Fruit fly (Drosophila melanogaster) whole organism, embryonic: ENCODE data around the gene CG9682.

Experiments
- Atf3 ChIP-seq: fragments of 200-800 bp; sonication (Bioruptor generic); optimal IDR thresholded peaks from 3 replicates; lab custom pipeline; 2016; ENCODE audit warnings: missing biosample characterization, missing genetic modification characterization
- Atf6 ChIP-seq: fragments of 200-800 bp; sonication (Bioruptor generic); IDR thresholded peaks from 2 replicates; pipeline ENCODE4 v1.3.6; 2022; ENCODE audit warnings: missing biosample characterization, missing genetic modification characterization
- Blimp-1 ChIP-seq: fragments of 200-800 bp; sonication (Bioruptor generic); optimal IDR thresholded peaks from 3 replicates; lab custom pipeline; 2018; ENCODE audit warnings: missing biosample characterization, missing genetic modification characterization, mild to moderate bottlenecking, moderate library complexity, missing genetic modification reagents
- CG11398 ChIP-seq: fragments of 200-800 bp; sonication (Bioruptor generic); optimal IDR thresholded peaks from 2 replicates; lab custom pipeline; 2016; ENCODE audit warnings: missing biosample characterization, missing genetic modification characterization
- CG12104 ChIP-seq: fragments of 200-800 bp; sonication (Bioruptor generic); optimal IDR thresholded peaks from 3 replicates; lab custom pipeline; 2016; ENCODE audit warnings: missing biosample characterization, missing genetic modification characterization
- CG12236 ChIP-seq: fragments of 200-800 bp; sonication (Bioruptor generic); optimal IDR thresholded peaks from 2 replicates; lab custom pipeline; 2016; ENCODE audit warnings: missing biosample characterization, missing genetic modification characterization
- CG12391 ChIP-seq: fragments of 200-800 bp; sonication (Bioruptor generic); optimal IDR thresholded peaks from 3 replicates; lab custom pipeline; 2018; ENCODE audit warnings: missing biosample characterization, mild to moderate bottlenecking, missing genetic modification characterization, moderate library complexity
- CG12659 ChIP-seq: fragments of 200-800 bp; sonication (Bioruptor generic); optimal IDR thresholded peaks from 3 replicates; lab custom pipeline; 2017; ENCODE audit warnings: mild to moderate bottlenecking, missing biosample characterization, missing genetic modification reagents, missing genetic modification characterization
- CG15269 ChIP-seq: fragments of 200-800 bp; sonication (Bioruptor generic); optimal IDR thresholded peaks from 2 replicates; lab custom pipeline; 2018; ENCODE audit warnings: missing biosample characterization, mild to moderate bottlenecking, missing genetic modification characterization, moderate library complexity
- CG17359 ChIP-seq: fragments of 200-800 bp; sonication (Bioruptor generic); optimal IDR thresholded peaks from 3 replicates; lab custom pipeline; 2018; ENCODE audit warnings: missing biosample characterization, mild to moderate bottlenecking, missing genetic modification characterization, moderate library complexity
- CG17612 ChIP-seq: fragments of 200-800 bp; sonication (Bioruptor generic); IDR thresholded peaks from 2 replicates; pipeline ENCODE4 v1.3.6; 2022; ENCODE audit warnings: missing biosample characterization, missing genetic modification characterization
- CG2120 ChIP-seq: fragments of 200-800 bp; sonication (Bioruptor generic); optimal IDR thresholded peaks from 3 replicates; lab custom pipeline; 2016; ENCODE audit warnings: missing biosample characterization, missing genetic modification characterization
- CG2199 ChIP-seq: fragments of 200-800 bp; sonication (Bioruptor generic); IDR thresholded peaks from 3 replicates; pipeline ENCODE4 v1.3.6; 2022; ENCODE audit warnings: missing biosample characterization, missing genetic modification characterization
- CG30403 ChIP-seq: fragments of 200-800 bp; sonication (Bioruptor generic); optimal IDR thresholded peaks from 3 replicates; lab custom pipeline; 2016; ENCODE audit warnings: missing biosample characterization, missing genetic modification characterization
- CG3847 ChIP-seq: fragments of 200-800 bp; sonication (Bioruptor generic); IDR thresholded peaks from 2 replicates; pipeline ENCODE4 v1.3.6; 2022; ENCODE audit warnings: missing biosample characterization, missing genetic modification characterization
- CG4820 ChIP-seq: fragments of 200-800 bp; sonication (Bioruptor generic); optimal IDR thresholded peaks from 3 replicates; lab custom pipeline; 2016; ENCODE audit warnings: missing biosample characterization, missing genetic modification characterization
- CG6254 ChIP-seq: fragments of 200-800 bp; sonication (Bioruptor generic); optimal IDR thresholded peaks from 3 replicates; lab custom pipeline; 2017; ENCODE audit warnings: mild to moderate bottlenecking, missing biosample characterization, missing genetic modification reagents, missing genetic modification characterization
- CG6854 ChIP-seq: fragments of 200-800 bp; sonication (Bioruptor generic); optimal IDR thresholded peaks from 3 replicates; lab custom pipeline; 2017; ENCODE audit warnings: missing biosample characterization, mild to moderate bottlenecking, missing genetic modification characterization
- CG7357 ChIP-seq: fragments of 200-800 bp; sonication (Bioruptor generic); IDR thresholded peaks from 3 replicates; pipeline ENCODE4 v1.3.6; 2022; ENCODE audit warnings: missing biosample characterization, missing genetic modification characterization
- CG7372 ChIP-seq: fragments of 200-800 bp; sonication (Bioruptor generic); IDR thresholded peaks from 2 replicates; pipeline ENCODE4 v1.3.6; 2022; ENCODE audit warnings: missing biosample characterization, missing genetic modification characterization
- CG8359 ChIP-seq: fragments of 200-800 bp; sonication (Bioruptor generic); optimal IDR thresholded peaks from 2 replicates; lab custom pipeline; 2017; ENCODE audit warnings: missing biosample characterization, mild to moderate bottlenecking, missing genetic modification characterization, borderline replicate concordance
- CG8388 ChIP-seq: fragments of 200-800 bp; sonication (Bioruptor generic); optimal IDR thresholded peaks from 2 replicates; lab custom pipeline; 2019; ENCODE audit warnings: missing biosample characterization, mild to moderate bottlenecking, missing genetic modification characterization, moderate library complexity
- CG9876 ChIP-seq: fragments of 200-800 bp; sonication (Bioruptor generic); optimal IDR thresholded peaks from 2 replicates; lab custom pipeline; 2016; ENCODE audit warnings: missing biosample characterization, missing genetic modification characterization
- CkIIα-i1 ChIP-seq: fragments of 200-800 bp; sonication (Bioruptor generic); IDR thresholded peaks from 2 replicates; pipeline ENCODE4 v1.3.6; 2022; ENCODE audit warnings: missing biosample characterization, missing genetic modification characterization
- Deaf1 ChIP-seq: fragments of 200-800 bp; optimal IDR thresholded peaks from 3 replicates; lab custom pipeline; 2019; ENCODE audit warnings: missing biosample characterization, mild to moderate bottlenecking, missing genetic modification characterization, moderate library complexity
- Hand ChIP-seq: fragments of 200-800 bp; sonication (Bioruptor generic); optimal IDR thresholded peaks from 2 replicates; lab custom pipeline; 2017; ENCODE audit warnings: mild to moderate bottlenecking, missing biosample characterization, missing genetic modification reagents, missing genetic modification characterization
- Hmx ChIP-seq: fragments of 200-800 bp; sonication (Bioruptor generic); optimal IDR thresholded peaks from 2 replicates; lab custom pipeline; 2016; ENCODE audit warnings: missing biosample characterization, missing genetic modification characterization
- Mad ChIP-seq: fragments of 200-800 bp; sonication (Bioruptor generic); optimal IDR thresholded peaks from 2 replicates; lab custom pipeline; 2016; ENCODE audit warnings: missing biosample characterization, missing genetic modification characterization
- Spps ChIP-seq: fragments of 200-800 bp; sonication (Bioruptor generic); optimal IDR thresholded peaks from 2 replicates; lab custom pipeline; 2018; ENCODE audit warnings: missing biosample characterization, mild to moderate bottlenecking, missing genetic modification characterization
- Sry-δ ChIP-seq: fragments of 200-800 bp; sonication (Bioruptor generic); optimal IDR thresholded peaks from 2 replicates; lab custom pipeline; 2016; ENCODE audit warnings: missing biosample characterization, missing genetic modification characterization
- Xrp1 ChIP-seq: fragments of 200-800 bp; sonication (Bioruptor generic); IDR thresholded peaks from 2 replicates; pipeline ENCODE4 v1.3.6; 2022; ENCODE audit warnings: missing biosample characterization, missing genetic modification characterization
- ab ChIP-seq: fragments of 200-800 bp; sonication (Bioruptor generic); optimal IDR thresholded peaks from 2 replicates; lab custom pipeline; 2016; ENCODE audit warnings: missing biosample characterization, missing genetic modification characterization
- ato ChIP-seq: fragments of 200-800 bp; sonication (Bioruptor generic); IDR thresholded peaks from 2 replicates; pipeline ENCODE4 v1.3.6; 2022; ENCODE audit warnings: missing biosample characterization, missing genetic modification characterization; ENCODE audit not compliant: partially characterized antibody
- corto ChIP-seq: fragments of 200-800 bp; sonication (Bioruptor generic); optimal IDR thresholded peaks from 2 replicates; lab custom pipeline; 2016; ENCODE audit warnings: missing biosample characterization, mild to moderate bottlenecking, missing genetic modification characterization, moderate library complexity
- croc ChIP-seq: fragments of 200-800 bp; sonication (Bioruptor generic); conservative IDR thresholded peaks from 3 replicates; pipeline ENCODE4 v1.3.6; 2022; ENCODE audit warnings: missing biosample characterization, missing genetic modification characterization
- dan ChIP-seq: fragments of 200-800 bp; sonication (Bioruptor generic); IDR thresholded peaks from 2 replicates; pipeline ENCODE4 v1.3.6; 2022; ENCODE audit warnings: missing biosample characterization, missing genetic modification characterization
- dimm ChIP-seq: fragments of 200-800 bp; sonication (Bioruptor generic); IDR thresholded peaks from 2 replicates; pipeline ENCODE4 v1.3.6; 2022; ENCODE audit warnings: missing biosample characterization, missing genetic modification characterization
- dmrt11E ChIP-seq: fragments of 200-800 bp; sonication (Bioruptor generic); optimal IDR thresholded peaks from 3 replicates; lab custom pipeline; 2018; ENCODE audit warnings: missing biosample characterization, mild to moderate bottlenecking, missing genetic modification characterization, moderate library complexity
- dmrt99B ChIP-seq: fragments of 200-800 bp; sonication (Bioruptor generic); optimal IDR thresholded peaks from 2 replicates; lab custom pipeline; 2018; ENCODE audit warnings: missing biosample characterization, mild to moderate bottlenecking, missing genetic modification characterization, moderate library complexity
- ewg ChIP-seq: fragments of 200-800 bp; sonication (Bioruptor generic); optimal IDR thresholded peaks from 3 replicates; lab custom pipeline; 2017; ENCODE audit warnings: mild to moderate bottlenecking, missing biosample characterization, missing genetic modification reagents, missing genetic modification characterization
- gce ChIP-seq: fragments of 200-800 bp; sonication (Bioruptor generic); IDR thresholded peaks from 3 replicates; pipeline ENCODE4 v1.3.6; 2022; ENCODE audit warnings: missing biosample characterization, missing genetic modification characterization
- ham ChIP-seq: fragments of 200-800 bp; sonication (Bioruptor generic); IDR thresholded peaks from 2 replicates; pipeline ENCODE4 v1.3.6; 2022; ENCODE audit warnings: missing biosample characterization, missing genetic modification characterization
- lbe ChIP-seq: fragments of 200-800 bp; sonication (Bioruptor generic); optimal IDR thresholded peaks from 2 replicates; lab custom pipeline; 2016; ENCODE audit warnings: missing biosample characterization, mild to moderate bottlenecking, missing genetic modification characterization
- lilli ChIP-seq: fragments of 200-800 bp; sonication (Bioruptor generic); optimal IDR thresholded peaks from 3 replicates; lab custom pipeline; 2016; ENCODE audit warnings: missing biosample characterization, missing genetic modification characterization
- nmo ChIP-seq: fragments of 200-800 bp; sonication (Bioruptor generic); optimal IDR thresholded peaks from 2 replicates; lab custom pipeline; 2018; ENCODE audit warnings: missing biosample characterization, mild to moderate bottlenecking, missing genetic modification characterization, moderate library complexity
- org-1 ChIP-seq: fragments of 200-800 bp; sonication (Bioruptor generic); optimal IDR thresholded peaks from 2 replicates; lab custom pipeline; 2017; ENCODE audit warnings: missing biosample characterization, missing genetic modification characterization
- pum ChIP-seq: fragments of 200-800 bp; sonication (Bioruptor generic); optimal IDR thresholded peaks from 2 replicates; lab custom pipeline; 2016; ENCODE audit warnings: missing biosample characterization, missing genetic modification characterization
- row ChIP-seq: fragments of 200-800 bp; sonication (Bioruptor generic); IDR thresholded peaks from 3 replicates; pipeline ENCODE4 v1.3.6; 2022; ENCODE audit warnings: missing biosample characterization, missing genetic modification characterization
- ssp ChIP-seq: fragments of 200-800 bp; sonication (Bioruptor generic); IDR thresholded peaks from 2 replicates; pipeline ENCODE4 v1.3.6; 2022; ENCODE audit warnings: missing biosample characterization, missing genetic modification characterization
- z ChIP-seq: fragments of 200-800 bp; sonication (Bioruptor generic); IDR thresholded peaks from 3 replicates; pipeline ENCODE4 v1.3.6; 2022; ENCODE audit warnings: missing biosample characterization, missing genetic modification characterization
- zf30C ChIP-seq: fragments of 200-800 bp; sonication (Bioruptor generic); optimal IDR thresholded peaks from 3 replicates; lab custom pipeline; 2018; ENCODE audit warnings: missing biosample characterization, mild to moderate bottlenecking, missing genetic modification characterization

The CG9682 gene

dm6 chr3R:30293478-30294122 is 42.9 kb downstream of the CG9682 start (continued):
- TF ChIP-seq dmrt99B (tag; lab: Kevin White, UChicago) (peak; percentile 35), Atf6 (no peak), CG6254 (GFP tag; lab: Kevin White, UChicago) (no peak), CkIIα-i1 (no peak), dan (GFP tag; lab: Robert Waterston, UW) (no peak), CG12104 (GFP tag; lab: Kevin White, UChicago) (no peak), CG7372 (no peak), CG12391 (tag; lab: Kevin White, UChicago) (peak; percentile 27), ewg (GFP tag; lab: Kevin White, UChicago) (no peak), nmo (GFP tag; lab: Kevin White, UChicago) (peak; percentile 21), Blimp-1 (GFP tag; lab: Kevin White, UChicago) (peak; percentile 5), zf30C (GFP tag; lab: Kevin White, UChicago) (no peak), CG3847 (GFP tag; lab: Robert Waterston, UW) (no peak), CG15269 (no peak), row (GFP tag; lab: Robert Waterston, UW) (no peak), corto (GFP tag; lab: Kevin White, UChicago) (no peak), Sry-δ (GFP tag; lab: Kevin White, UChicago) (no peak), ssp (GFP tag; lab: Robert Waterston, UW) (no peak), dmrt11E (peak; percentile 29), CG8388 (peak; percentile 14), CG17612 (GFP tag; lab: Robert Waterston, UW) (no peak), lbe (GFP tag; lab: Kevin White, UChicago) (peak; percentile 1), dimm (GFP tag; lab: Robert Waterston, UW) (no peak), croc (GFP tag; lab: Robert Waterston, UW) (peak; percentile 21; the same call in 1 of the 3 replicates), org-1 (GFP tag; lab: Kevin White, UChicago) (peak; percentile 14), Hmx (no peak), CG30403 (GFP tag; lab: Kevin White, UChicago) (no peak), pum (no peak), Deaf1 (tag; lab: Kevin White, UChicago) (no peak), CG6854 (no peak), ato (no peak), CG2199 (no peak), CG12659 (GFP tag; lab: Kevin White, UChicago) (no peak), CG4820 (GFP tag; lab: Kevin White, UChicago) (no peak), gce (no peak), ab (GFP tag; lab: Kevin White, UChicago) (no peak), Spps (no peak), CG12236 (GFP tag; lab: Kevin White, UChicago) (no peak), CG11398 (no peak), Xrp1 (GFP tag; lab: Robert Waterston, UW) (peak; percentile 42; the same call in 1 of the 2 replicates), z (GFP tag; lab: Robert Waterston, UW) (no peak), Mad (no peak), CG2120 (no peak), Hand (GFP tag; lab: Kevin White, UChicago) (no peak), CG7357 (GFP tag; lab: Robert Waterston, UW) (0 out of 3 replicates have a peak, but pooled peaks have one; percentile 22), CG17359 (tag; lab: Kevin White, UChicago) (no peak), CG9876 (GFP tag; lab: Kevin White, UChicago) (no peak), lilli (GFP tag; lab: Kevin White, UChicago) (no peak), Atf3 (no peak), ham (no peak), CG8359 (GFP tag; lab: Kevin White, UChicago) (peak; percentile 3)
